Worm (Caenorhabditis elegans): ENCODE measurements around the gene Y38F1A.7.

- no peak for TF ChIP-seq F37D6.2 (tag; optimal IDR thresholded peaks at IDR 0.05)
- no peak for TF ChIP-seq zfp-2 (tag; optimal IDR thresholded peaks at IDR 0.05)
- no peak for TF ChIP-seq unc-39 (tag; optimal IDR thresholded peaks at IDR 0.05)
- no peak for TF ChIP-seq ces-1 (GFP tag; optimal IDR thresholded peaks at IDR 0.05)
- no peak for TF ChIP-seq nhr-11 (tag; optimal IDR thresholded peaks at IDR 0.05)
- TF ChIP-seq fkh-10 (GFP tag; optimal IDR thresholded peaks at IDR 0.05) = no peak
- no peak for TF ChIP-seq F10B5.3 (tag; optimal IDR thresholded peaks at IDR 0.05)
- no peak for TF ChIP-seq hmg-1.1 (GFP tag; IDR thresholded peaks at IDR 0.05)
- no peak for TF ChIP-seq ama-1 (optimal IDR thresholded peaks at IDR 0.05)
- TF ChIP-seq skn-1 (tag; optimal IDR thresholded peaks at IDR 0.05) = no peak
- no peak for TF ChIP-seq unc-62 (GFP tag; optimal IDR thresholded peaks at IDR 0.05 in 1 of 2)
- TF ChIP-seq unc-62 (tag; optimal IDR thresholded peaks at IDR 0.05) = no peak
Measured at ce11 chrII:12968448-12968969, 29.1 kb downstream of the Y38F1A.7 start.

All from whole organism, L4 larva.